Worm (Caenorhabditis elegans) whole organism, early embryonic: ENCODE measurements around the gene F25E5.1.

Experiments
- F13C5.2 ChIP-seq: sonication (generic microtip); optimal IDR thresholded peaks from 2 replicates; lab custom pipeline; 2017; ENCODE audit warnings: mild to moderate bottlenecking, missing genetic modification characterization, inconsistent platforms, missing compliant biosample characterization
- ama-1 ChIP-seq: fragments of 150-350 bp; optimal IDR thresholded peaks from 2 replicates; lab custom pipeline; 2014
- flt-1 ChIP-seq: fragments of 200-800 bp; sonication (Bioruptor generic); IDR thresholded peaks from 2 replicates; pipeline ENCODE4 v1.3.6; 2022; ENCODE audit warnings: missing genetic modification characterization, missing compliant biosample characterization
- hmbx-1 ChIP-seq: sonication (generic microtip); optimal IDR thresholded peaks from 2 replicates; lab custom pipeline; 2016; ENCODE audit warnings: mild to moderate bottlenecking, missing genetic modification characterization, missing compliant biosample characterization
- hmg-4 ChIP-seq: fragments of 200-800 bp; sonication (Bioruptor generic); optimal IDR thresholded peaks from 2 replicates; lab custom pipeline; 2018; ENCODE audit warnings: mild to moderate bottlenecking, missing genetic modification characterization, missing compliant biosample characterization
- pes-1 ChIP-seq: fragments of 200-800 bp; sonication (Bioruptor generic); IDR thresholded peaks from 2 replicates; pipeline ENCODE4 v1.3.6; 2022; ENCODE audit warnings: missing genetic modification reagents, missing genetic modification characterization, missing compliant biosample characterization
- scrt-1 ChIP-seq: fragments of 200-800 bp; sonication (Bioruptor generic); IDR thresholded peaks from 2 replicates; pipeline ENCODE4 v1.3.6; 2022; ENCODE audit warnings: missing genetic modification characterization, missing compliant biosample characterization
- sea-1 ChIP-seq: fragments of 200-800 bp; sonication (Bioruptor generic); conservative IDR thresholded peaks from 2 replicates; pipeline ENCODE4 v1.3.6; 2022; ENCODE audit warnings: missing genetic modification characterization, missing compliant biosample characterization
- tra-4 ChIP-seq: sonication (generic microtip); optimal IDR thresholded peaks from 2 replicates; lab custom pipeline; 2017; ENCODE audit warnings: missing genetic modification characterization, missing compliant biosample characterization

ce11 chrV:7436911-7437310 lies 28.8 kb upstream of the F25E5.1 start:
- TF ChIP-seq tra-4 (tag; lab: Kevin White, UChicago) (no peak), sea-1 (GFP tag; lab: Robert Waterston, UW) (no peak), hmg-4 (no peak), F13C5.2 (tag; lab: Kevin White, UChicago) (no peak), ama-1 (lab: Kevin White, UChicago) (no peak), pes-1 (GFP tag; lab: Robert Waterston, UW) (no peak), hmbx-1 (tag; lab: Kevin White, UChicago) (no peak), scrt-1 (GFP tag; lab: Robert Waterston, UW) (no peak), flt-1 (GFP tag; lab: Robert Waterston, UW) (no peak)
